Worm (Caenorhabditis elegans) whole organism, young adult: ENCODE data around the gene panl-3.

Experiments
- D2030.7 ChIP-seq: fragments of 200-800 bp; sonication (Bioruptor generic); IDR thresholded peaks from 2 replicates; pipeline ENCODE4 v1.3.6; 2022; ENCODE audit warnings: missing genetic modification reagents, missing genetic modification characterization, missing compliant biosample characterization
- F22D6.2 ChIP-seq: sonication (generic microtip); optimal IDR thresholded peaks from 2 replicates; lab custom pipeline; 2016; ENCODE audit warnings: mild to moderate bottlenecking, missing genetic modification characterization, missing compliant biosample characterization
- F23B12.7 ChIP-seq: sonication (generic microtip); optimal IDR thresholded peaks from 2 replicates; lab custom pipeline; 2017; ENCODE audit warnings: missing genetic modification characterization, mild to moderate bottlenecking, missing compliant biosample characterization, antibody characterized with exemption, moderate library complexity; ENCODE audit not compliant: insufficient read depth
- F39B2.1 ChIP-seq: fragments of 200-800 bp; sonication (Bioruptor generic); IDR thresholded peaks from 2 replicates; pipeline ENCODE4 v1.3.6; 2022; ENCODE audit warnings: missing genetic modification reagents, missing genetic modification characterization, missing compliant biosample characterization
- K12H6.12 ChIP-seq: fragments of 200-800 bp; sonication (Bioruptor generic); optimal IDR thresholded peaks from 2 replicates; lab custom pipeline; 2018; ENCODE audit warnings: mild to moderate bottlenecking, missing genetic modification characterization, missing compliant biosample characterization
- ama-1 ChIP-seq, 3 experiments: fragments of 150-350 bp in 1 of 3; sonication (generic microtip) in 2 of 3; optimal IDR thresholded peaks; 2 replicates each; lab custom pipeline; 2014 to 2018; ENCODE audit warnings: missing biosample characterization in 2 of 3, missing genetic modification characterization in 2 of 3, missing genetic modification reagents in 2 of 3
- attf-5 ChIP-seq: fragments of 200-800 bp; sonication (Bioruptor generic); optimal IDR thresholded peaks from 2 replicates; lab custom pipeline; 2018; ENCODE audit warnings: mild to moderate bottlenecking, missing genetic modification characterization, missing compliant biosample characterization
- cebp-1 ChIP-seq, 2 experiments: fragments of 200-800 bp in 1 of 2; sonication (Bioruptor generic) in 1 of 2; sonication (generic microtip) in 1 of 2; IDR thresholded peaks in 1 of 2; optimal IDR thresholded peaks in 1 of 2; 2 replicates each; pipeline versions ENCODE4 v1.3.6 to Lab custom; 2017 to 2022; ENCODE audit warnings: missing compliant biosample characterization in 2 of 2, missing genetic modification characterization in 2 of 2, mild to moderate bottlenecking in 1 of 2, missing genetic modification reagents in 1 of 2, moderate library complexity in 1 of 2
- ceh-27 ChIP-seq: fragments of 200-800 bp; sonication (Bioruptor generic); optimal IDR thresholded peaks from 2 replicates; lab custom pipeline; 2018; ENCODE audit warnings: mild to moderate bottlenecking, missing genetic modification characterization, moderate library complexity, missing compliant biosample characterization
- ceh-58 ChIP-seq: fragments of 200-800 bp; sonication (Bioruptor generic); IDR thresholded peaks from 2 replicates; pipeline ENCODE4 v1.3.6; 2022; ENCODE audit warnings: missing genetic modification characterization, missing compliant biosample characterization
- ceh-91 ChIP-seq: fragments of 200-800 bp; sonication (Bioruptor generic); IDR thresholded peaks from 2 replicates; pipeline ENCODE4 v1.3.6; 2022; ENCODE audit warnings: missing genetic modification reagents, missing genetic modification characterization, missing compliant biosample characterization
- chd-7 ChIP-seq: sonication (generic microtip); optimal IDR thresholded peaks from 2 replicates; lab custom pipeline; 2016; ENCODE audit warnings: mild to moderate bottlenecking, missing genetic modification characterization, moderate library complexity, missing compliant biosample characterization
- dox-1 ChIP-seq: fragments of 200-800 bp; sonication (Bioruptor generic); IDR thresholded peaks from 2 replicates; pipeline ENCODE4 v1.3.6; 2022; ENCODE audit warnings: missing genetic modification reagents, missing genetic modification characterization, missing compliant biosample characterization
- dpl-1 ChIP-seq: fragments of 150-350 bp; optimal IDR thresholded peaks from 2 replicates; lab custom pipeline; 2014; ENCODE audit warnings: missing biosample characterization, missing genetic modification reagents, missing genetic modification characterization
- egrh-3 ChIP-seq: fragments of 200-800 bp; sonication (Bioruptor generic); IDR thresholded peaks from 2 replicates; pipeline ENCODE4 v1.3.6; 2022; ENCODE audit warnings: missing genetic modification reagents, missing genetic modification characterization, missing compliant biosample characterization
- fkh-3 ChIP-seq: sonication (generic microtip); optimal IDR thresholded peaks from 2 replicates; lab custom pipeline; 2016; ENCODE audit warnings: mild to moderate bottlenecking, missing genetic modification characterization, missing compliant biosample characterization
- hmg-1.2 ChIP-seq: fragments of 200-800 bp; sonication (Bioruptor generic); IDR thresholded peaks from 2 replicates; pipeline ENCODE4 v1.3.6; 2022; ENCODE audit warnings: missing genetic modification reagents, missing genetic modification characterization, missing compliant biosample characterization
- hsf-1 ChIP-seq: fragments of 200-800 bp; sonication (Bioruptor generic); IDR thresholded peaks from 2 replicates; pipeline ENCODE4 v1.3.6; 2022; ENCODE audit warnings: missing genetic modification reagents, missing genetic modification characterization, missing compliant biosample characterization
- let-607 ChIP-seq, 2 experiments: fragments of 200-800 bp in 1 of 2; sonication (Bioruptor generic) in 1 of 2; sonication (generic microtip) in 1 of 2; optimal IDR thresholded peaks; 2 replicates each; lab custom pipeline; 2016 to 2018; ENCODE audit warnings: mild to moderate bottlenecking in 2 of 2, missing compliant biosample characterization in 2 of 2, missing genetic modification characterization in 2 of 2, moderate library complexity in 2 of 2, missing genotype in 1 of 2
- lin-40 ChIP-seq: sonication (generic microtip); optimal IDR thresholded peaks from 2 replicates; lab custom pipeline; 2016; ENCODE audit warnings: missing genetic modification characterization, mild to moderate bottlenecking, missing compliant biosample characterization, missing genotype, missing genetic modification reagents
- lin-54 ChIP-seq: fragments of 200-800 bp; sonication (Bioruptor generic); optimal IDR thresholded peaks from 2 replicates; lab custom pipeline; 2018; ENCODE audit warnings: mild to moderate bottlenecking, missing genetic modification characterization, missing compliant biosample characterization
- mcd-1 ChIP-seq: fragments of 200-800 bp; sonication (Bioruptor generic); IDR thresholded peaks from 2 replicates; pipeline ENCODE4 v1.3.6; 2022; ENCODE audit warnings: missing genetic modification reagents, missing genetic modification characterization, missing compliant biosample characterization
- nfya-1 ChIP-seq: sonication (generic microtip); optimal IDR thresholded peaks from 2 replicates; lab custom pipeline; 2017; ENCODE audit warnings: antibody characterized with exemption, missing compliant biosample characterization, missing genetic modification characterization, borderline replicate concordance; ENCODE audit not compliant: insufficient read depth
- nfyb-1 ChIP-seq: fragments of 200-800 bp; sonication (Bioruptor generic); IDR thresholded peaks from 2 replicates; pipeline ENCODE4 v1.3.6; 2022; ENCODE audit warnings: missing genetic modification reagents, missing genetic modification characterization, missing compliant biosample characterization
- nhr-80 ChIP-seq: sonication (generic microtip); optimal IDR thresholded peaks from 2 replicates; lab custom pipeline; 2016; ENCODE audit warnings: missing genetic modification characterization, missing compliant biosample characterization
- pbrm-1 ChIP-seq: fragments of 200-800 bp; sonication (Bioruptor generic); IDR thresholded peaks from 2 replicates; pipeline ENCODE4 v1.3.6; 2022; ENCODE audit warnings: missing genetic modification reagents, missing genetic modification characterization, missing compliant biosample characterization
- rcor-1 ChIP-seq: fragments of 200-800 bp; sonication (Bioruptor generic); IDR thresholded peaks from 2 replicates; pipeline ENCODE4 v1.3.6; 2022; ENCODE audit warnings: missing genetic modification reagents, missing genetic modification characterization, missing compliant biosample characterization
- sea-2 ChIP-seq: fragments of 200-800 bp; sonication (Bioruptor generic); IDR thresholded peaks from 2 replicates; pipeline ENCODE4 v1.3.6; 2022; ENCODE audit warnings: missing genetic modification characterization, missing compliant biosample characterization
- snpc-4 ChIP-seq, 5 experiments: fragments of 150-350 bp in 1 of 5; sonication (generic microtip) in 4 of 5; optimal IDR thresholded peaks; 2 replicates each; lab custom pipeline; 2014 to 2018; ENCODE audit warnings: missing genetic modification characterization in 5 of 5, missing biosample characterization in 3 of 5, antibody characterized with exemption in 2 of 5, mild to moderate bottlenecking in 2 of 5, missing compliant biosample characterization in 2 of 5, missing genotype in 2 of 5, moderate library complexity in 2 of 5, missing genetic modification reagents in 1 of 5
- somi-1 ChIP-seq: fragments of 200-800 bp; sonication (Bioruptor generic); optimal IDR thresholded peaks from 2 replicates; lab custom pipeline; 2018; ENCODE audit warnings: mild to moderate bottlenecking, missing genetic modification characterization, missing compliant biosample characterization
- xnd-1 ChIP-seq: sonication (generic microtip); optimal IDR thresholded peaks from 2 replicates; lab custom pipeline; 2016; ENCODE audit warnings: missing genotype, missing genetic modification reagents, missing genetic modification characterization, missing compliant biosample characterization
- zfh-2 ChIP-seq: fragments of 200-800 bp; sonication (Bioruptor generic); conservative IDR thresholded peaks from 2 replicates; pipeline ENCODE4 v1.3.6; 2022; ENCODE audit warnings: missing genetic modification reagents, missing genetic modification characterization, missing compliant biosample characterization
- ztf-18 ChIP-seq: sonication (generic microtip); optimal IDR thresholded peaks from 2 replicates; lab custom pipeline; 2016; ENCODE audit warnings: missing genotype, mild to moderate bottlenecking, missing genetic modification characterization, missing compliant biosample characterization
- ztf-26 ChIP-seq: sonication (generic microtip); optimal IDR thresholded peaks from 2 replicates; lab custom pipeline; 2017; ENCODE audit warnings: missing genetic modification characterization, missing compliant biosample characterization
- ztf-6 ChIP-seq: fragments of 200-800 bp; sonication (Bioruptor generic); IDR thresholded peaks from 2 replicates; pipeline ENCODE4 v1.3.6; 2022; ENCODE audit warnings: missing genetic modification reagents, missing genetic modification characterization, missing compliant biosample characterization

panl-3 gene

ce11 chrIII:9818763-9819162, at the start of gene panl-3:
Gene panl-3 (plus strand): TSS chrIII:9819056.
- TF ChIP-seq zfh-2 (GFP tag; lab: Robert Waterston, UW) (peak; percentile 83), F39B2.1 (GFP tag; lab: Robert Waterston, UW) (no peak), cebp-1 (GFP tag; IDR thresholded peaks at IDR 0.05; lab: Robert Waterston, UW) (peak; percentile 47; the same call in 1 of the 2 replicates), cebp-1 (tag; optimal IDR thresholded peaks at IDR 0.05; lab: Kevin White, UChicago) (peak; percentile 64), lin-54 (GFP tag; lab: Kevin White, UChicago) (peak; percentile 36), ama-1 (optimal IDR thresholded peaks at IDR 0.05; lab: Kevin White, UChicago) (peak; percentile 22), ama-1 (GFP tag; optimal IDR thresholded peaks at IDR 0.05; lab: Kevin White, UChicago) (no peak), F23B12.7 (tag; lab: Kevin White, UChicago) (peak; percentile 41), attf-5 (peak; percentile 88), egrh-3 (GFP tag; lab: Robert Waterston, UW) (no peak), ztf-6 (0 out of 2 replicates have a peak, but pooled peaks have one; percentile 66), pbrm-1 (GFP tag; lab: Robert Waterston, UW) (0 out of 2 replicates have a peak, but pooled peaks have one; percentile 12), ceh-27 (GFP tag; lab: Kevin White, UChicago) (peak; percentile 49), ceh-58 (GFP tag; lab: Robert Waterston, UW) (no peak), ztf-26 (peak; percentile 4), nhr-80 (peak; percentile 44), dpl-1 (peak; percentile 0), D2030.7 (GFP tag; lab: Robert Waterston, UW) (0 out of 2 replicates have a peak, but pooled peaks have one; percentile 19), chd-7 (peak; percentile 52), lin-40 (tag; lab: Kevin White, UChicago) (peak; percentile 37), ceh-91 (GFP tag; lab: Robert Waterston, UW) (no peak), F22D6.2 (tag; lab: Kevin White, UChicago) (no peak), rcor-1 (GFP tag; lab: Robert Waterston, UW) (peak; percentile 43; the same call in 1 of the 2 replicates), nfyb-1 (GFP tag; lab: Robert Waterston, UW) (0 out of 2 replicates have a peak, but pooled peaks have one; percentile 18), hmg-1.2 (peak; percentile 46; the same call in 1 of the 2 replicates), sea-2 (GFP tag; lab: Robert Waterston, UW) (no peak), dox-1 (GFP tag; lab: Robert Waterston, UW) (0 out of 2 replicates have a peak, but pooled peaks have one; percentile 26), somi-1 (GFP tag; lab: Kevin White, UChicago) (peak; percentile 36), K12H6.12 (tag; lab: Kevin White, UChicago) (peak; percentile 56), snpc-4 (GFP tag; optimal IDR thresholded peaks at IDR 0.05; lab: Kevin White, UChicago) (no peak), snpc-4 (tag; optimal IDR thresholded peaks at IDR 0.05; lab: Kevin White, UChicago) (peak in 2 of 4 experiments; percentile 31 to 38), nfya-1 (no peak), let-607 (tag; optimal IDR thresholded peaks at IDR 0.05; lab: Kevin White, UChicago) (peak; percentile 39 to 46), mcd-1 (GFP tag; lab: Robert Waterston, UW) (peak; percentile 46; the same call in 1 of the 2 replicates), hsf-1 (GFP tag; lab: Robert Waterston, UW) (peak; percentile 26; the same call in 1 of the 2 replicates), fkh-3 (tag; lab: Kevin White, UChicago) (no peak), ztf-18 (tag; lab: Kevin White, UChicago) (peak; percentile 31)

ce11 chrIII:9770590-9770989, 48.3 kb upstream of the panl-3 start:
- TF ChIP-seq hsf-1 (GFP tag; lab: Robert Waterston, UW) (0 out of 2 replicates have a peak, but pooled peaks have one; percentile 18), xnd-1 (tag; lab: Kevin White, UChicago) (no peak)
- TF ChIP-seq, all 124 proteins: peak for 1
